Fruit fly (Drosophila melanogaster) whole organism, embryonic: ENCODE measurements around the gene CG32554.

Experiments
- Ada2b ChIP-seq: fragments of 200-800 bp; sonication (Bioruptor generic); IDR thresholded peaks from 2 replicates; pipeline ENCODE4 v1.3.6; 2022; ENCODE audit warnings: missing biosample characterization, missing genetic modification characterization
- CG11247 ChIP-seq: fragments of 200-800 bp; sonication (Bioruptor generic); IDR thresholded peaks from 2 replicates; pipeline ENCODE4 v1.3.6; 2022; ENCODE audit warnings: missing biosample characterization, missing genetic modification characterization
- CG11696 ChIP-seq: fragments of 200-800 bp; sonication (Bioruptor generic); IDR thresholded peaks from 2 replicates; pipeline ENCODE4 v1.3.6; 2022; ENCODE audit warnings: missing biosample characterization, missing genetic modification characterization
- CG12071 ChIP-seq: fragments of 200-800 bp; sonication (Bioruptor generic); optimal IDR thresholded peaks from 3 replicates; lab custom pipeline; 2018; ENCODE audit warnings: missing biosample characterization, mild to moderate bottlenecking, missing genetic modification characterization
- CG14014 ChIP-seq: fragments of 200-800 bp; sonication (Bioruptor generic); IDR thresholded peaks from 2 replicates; pipeline ENCODE4 v1.3.6; 2022; ENCODE audit warnings: missing biosample characterization, missing genetic modification characterization
- CG15269 ChIP-seq: fragments of 200-800 bp; sonication (Bioruptor generic); optimal IDR thresholded peaks from 2 replicates; lab custom pipeline; 2018; ENCODE audit warnings: missing biosample characterization, mild to moderate bottlenecking, missing genetic modification characterization, moderate library complexity
- CG16813 ChIP-seq: fragments of 200-800 bp; sonication (Bioruptor generic); IDR thresholded peaks from 3 replicates; pipeline ENCODE4 v1.3.6; 2022; ENCODE audit warnings: missing biosample characterization, missing genetic modification characterization; ENCODE audit not compliant: partially characterized antibody
- CG16815 ChIP-seq: fragments of 200-800 bp; sonication (Bioruptor generic); optimal IDR thresholded peaks from 3 replicates; lab custom pipeline; 2017; ENCODE audit warnings: missing biosample characterization, mild to moderate bottlenecking, missing genetic modification characterization
- CG17359 ChIP-seq: fragments of 200-800 bp; sonication (Bioruptor generic); optimal IDR thresholded peaks from 3 replicates; lab custom pipeline; 2018; ENCODE audit warnings: missing biosample characterization, mild to moderate bottlenecking, missing genetic modification characterization, moderate library complexity
- CG1792 ChIP-seq: fragments of 200-800 bp; sonication (Bioruptor generic); optimal IDR thresholded peaks from 2 replicates; lab custom pipeline; 2016; ENCODE audit warnings: missing biosample characterization, missing genetic modification characterization
- CG31388 ChIP-seq: fragments of 200-800 bp; sonication (Bioruptor generic); optimal IDR thresholded peaks from 2 replicates; lab custom pipeline; 2016; ENCODE audit warnings: missing biosample characterization, missing genetic modification characterization
- CG3281 ChIP-seq: fragments of 200-800 bp; sonication (Bioruptor generic); optimal IDR thresholded peaks from 3 replicates; lab custom pipeline; 2017; ENCODE audit warnings: missing biosample characterization, mild to moderate bottlenecking, missing genetic modification characterization
- CG4360 ChIP-seq: fragments of 200-800 bp; sonication (Bioruptor generic); IDR thresholded peaks from 2 replicates; pipeline ENCODE4 v1.3.6; 2022; ENCODE audit warnings: missing biosample characterization, missing genetic modification characterization
- CG6791 ChIP-seq: fragments of 200-800 bp; sonication (Bioruptor generic); IDR thresholded peaks from 3 replicates; pipeline ENCODE4 v1.3.6; 2022; ENCODE audit warnings: missing biosample characterization, missing genetic modification characterization; ENCODE audit not compliant: partially characterized antibody
- CG7372 ChIP-seq: fragments of 200-800 bp; sonication (Bioruptor generic); IDR thresholded peaks from 2 replicates; pipeline ENCODE4 v1.3.6; 2022; ENCODE audit warnings: missing biosample characterization, missing genetic modification characterization
- CG9817 ChIP-seq: fragments of 200-800 bp; sonication (Bioruptor generic); optimal IDR thresholded peaks from 2 replicates; lab custom pipeline; 2018; ENCODE audit warnings: missing biosample characterization, mild to moderate bottlenecking, missing genetic modification characterization, moderate library complexity
- CHES-1-like ChIP-seq: fragments of 200-800 bp; sonication (Bioruptor generic); optimal IDR thresholded peaks from 2 replicates; lab custom pipeline; 2016; ENCODE audit warnings: missing biosample characterization, missing genetic modification characterization
- E2f2 ChIP-seq: fragments of 200-800 bp; sonication (Bioruptor generic); IDR thresholded peaks from 2 replicates; pipeline ENCODE4 v1.3.6; 2022; ENCODE audit warnings: missing biosample characterization, missing genetic modification characterization
- Hsf ChIP-seq: fragments of 200-800 bp; sonication (Bioruptor generic); optimal IDR thresholded peaks from 3 replicates; lab custom pipeline; 2016; ENCODE audit warnings: missing biosample characterization, missing genetic modification characterization
- Mad ChIP-seq: fragments of 200-800 bp; sonication (Bioruptor generic); optimal IDR thresholded peaks from 2 replicates; lab custom pipeline; 2016; ENCODE audit warnings: missing biosample characterization, missing genetic modification characterization
- Max ChIP-seq: fragments of 200-800 bp; sonication (Bioruptor generic); optimal IDR thresholded peaks from 2 replicates; lab custom pipeline; 2016; ENCODE audit warnings: missing biosample characterization, mild to moderate bottlenecking, missing genetic modification characterization
- NFAT ChIP-seq: fragments of 200-800 bp; sonication (Bioruptor generic); IDR thresholded peaks from 2 replicates; pipeline ENCODE4 v1.3.6; 2022; ENCODE audit warnings: missing biosample characterization, missing genetic modification characterization
- Nf-YC ChIP-seq: fragments of 200-800 bp; optimal IDR thresholded peaks from 3 replicates; lab custom pipeline; 2019; ENCODE audit warnings: missing biosample characterization, mild to moderate bottlenecking, missing genetic modification characterization, moderate library complexity
- Ravus ChIP-seq: fragments of 200-800 bp; sonication (Bioruptor generic); IDR thresholded peaks from 2 replicates; pipeline ENCODE4 v1.3.6; 2022; ENCODE audit warnings: missing biosample characterization, missing genetic modification characterization
- Ssrp ChIP-seq: fragments of 200-800 bp; sonication (Bioruptor generic); optimal IDR thresholded peaks from 2 replicates; lab custom pipeline; 2018; ENCODE audit warnings: missing biosample characterization, mild to moderate bottlenecking, missing genetic modification characterization, moderate library complexity
- cato ChIP-seq: fragments of 200-800 bp; sonication (Bioruptor generic); optimal IDR thresholded peaks from 2 replicates; lab custom pipeline; 2016; ENCODE audit warnings: missing biosample characterization, missing genetic modification characterization, borderline replicate concordance
- chinmo ChIP-seq: fragments of 200-800 bp; sonication (Bioruptor generic); IDR thresholded peaks from 4 replicates; pipeline ENCODE4 v1.3.6; 2022; ENCODE audit warnings: missing biosample characterization, missing genetic modification characterization; ENCODE audit not compliant: partially characterized antibody
- crp ChIP-seq, 2 experiments: fragments of 200-800 bp; sonication (Bioruptor generic); optimal IDR thresholded peaks; 2 replicates in 1 of 2; 3 replicates in 1 of 2; lab custom pipeline; 2017; ENCODE audit warnings: missing biosample characterization in 2 of 2, missing genetic modification characterization in 2 of 2, mild to moderate bottlenecking in 1 of 2, moderate library complexity in 1 of 2
- dpn ChIP-seq, 2 experiments: fragments of 200-800 bp; sonication (Bioruptor generic); optimal IDR thresholded peaks; 3 replicates each; lab custom pipeline; 2016; ENCODE audit warnings: missing biosample characterization in 2 of 2, missing genetic modification characterization in 2 of 2
- dysf ChIP-seq: fragments of 200-800 bp; sonication (Bioruptor generic); IDR thresholded peaks from 3 replicates; pipeline ENCODE4 v1.3.6; 2022; ENCODE audit warnings: missing biosample characterization, missing genetic modification characterization
- ems ChIP-seq: fragments of 200-800 bp; sonication (Bioruptor generic); optimal IDR thresholded peaks from 3 replicates; lab custom pipeline; 2016; ENCODE audit warnings: missing biosample characterization, missing genetic modification characterization
- insv ChIP-seq, 2 experiments: fragments of 200-800 bp; sonication (Bioruptor generic); optimal IDR thresholded peaks; 3 replicates each; lab custom pipeline; 2016 to 2018; ENCODE audit warnings: missing biosample characterization in 2 of 2, missing genetic modification characterization in 2 of 2
- inv ChIP-seq: fragments of 200-800 bp; sonication (Bioruptor generic); IDR thresholded peaks from 2 replicates; pipeline ENCODE4 v1.3.6; 2022; ENCODE audit warnings: missing biosample characterization, missing genetic modification characterization; ENCODE audit not compliant: partially characterized antibody
- kay ChIP-seq: fragments of 200-800 bp; sonication (Bioruptor generic); optimal IDR thresholded peaks from 2 replicates; lab custom pipeline; 2016; ENCODE audit warnings: missing biosample characterization, missing genetic modification characterization
- mld ChIP-seq: fragments of 200-800 bp; sonication (Bioruptor generic); IDR thresholded peaks from 3 replicates; pipeline ENCODE4 v1.3.6; 2022; ENCODE audit warnings: missing biosample characterization, missing genetic modification characterization; ENCODE audit not compliant: partially characterized antibody
- nmo ChIP-seq: fragments of 200-800 bp; sonication (Bioruptor generic); optimal IDR thresholded peaks from 2 replicates; lab custom pipeline; 2018; ENCODE audit warnings: missing biosample characterization, mild to moderate bottlenecking, missing genetic modification characterization, moderate library complexity
- pho ChIP-seq: fragments of 200-800 bp; sonication (Bioruptor generic); optimal IDR thresholded peaks from 2 replicates; lab custom pipeline; 2016; ENCODE audit warnings: missing biosample characterization, missing genetic modification characterization
- pnt ChIP-seq: fragments of 200-800 bp; sonication (Bioruptor generic); optimal IDR thresholded peaks from 3 replicates; lab custom pipeline; 2016; ENCODE audit warnings: missing biosample characterization, missing genetic modification characterization
- psq ChIP-seq: fragments of 200-800 bp; sonication (Bioruptor generic); optimal IDR thresholded peaks from 2 replicates; lab custom pipeline; 2017; ENCODE audit warnings: missing biosample characterization, missing genetic modification characterization
- pzg ChIP-seq: fragments of 200-800 bp; sonication (Bioruptor generic); optimal IDR thresholded peaks from 3 replicates; lab custom pipeline; 2018; ENCODE audit warnings: missing biosample characterization, mild to moderate bottlenecking, missing genetic modification characterization, moderate library complexity
- sens ChIP-seq: fragments of 200-800 bp; sonication (Bioruptor generic); peaks from one replicate; lab custom pipeline; 2016; ENCODE audit warnings: missing biosample characterization, missing genetic modification characterization
- slp2 ChIP-seq: fragments of 200-800 bp; sonication (Bioruptor generic); optimal IDR thresholded peaks from 2 replicates; lab custom pipeline; 2016; ENCODE audit warnings: missing biosample characterization, missing genetic modification characterization
- sug ChIP-seq: fragments of 200-800 bp; optimal IDR thresholded peaks from 2 replicates; lab custom pipeline; 2019; ENCODE audit warnings: missing biosample characterization, mild to moderate bottlenecking, missing genetic modification characterization, moderate library complexity
- tio ChIP-seq: fragments of 200-800 bp; sonication (Bioruptor generic); optimal IDR thresholded peaks from 2 replicates; lab custom pipeline; 2017; ENCODE audit warnings: missing biosample characterization, missing genetic modification characterization, inconsistent platforms
- vvl ChIP-seq: fragments of 200-800 bp; sonication (Bioruptor generic); IDR thresholded peaks from 2 replicates; pipeline ENCODE4 v1.3.6; 2022; ENCODE audit warnings: missing biosample characterization, missing genetic modification characterization
- zfh1 ChIP-seq: fragments of 200-800 bp; sonication (Bioruptor generic); IDR thresholded peaks from 3 replicates; pipeline ENCODE4 v1.3.6; 2022; ENCODE audit warnings: missing biosample characterization, missing genetic modification characterization

CG32554 gene

dm6 chrX:17856458-17857277, 4.2 kb upstream of the CG32554 start, which contains the start of gene Srx (continued):
- TF ChIP-seq mld (no peak), dpn (GFP tag; optimal IDR thresholded peaks at IDR 0.05; lab: Kevin White, UChicago) (peak in 1 of 2 experiments; percentile 33), E2f2 (GFP tag; lab: Robert Waterston, UW) (peak; percentile 89), sens (GFP tag; lab: Kevin White, UChicago) (peak; percentile 72), pzg (GFP tag; lab: Kevin White, UChicago) (peak; percentile 52), zfh1 (GFP tag; lab: Robert Waterston, UW) (0 out of 3 replicates have a peak, but pooled peaks have one; percentile 20), pho (peak; percentile 38)

dm6 chrX:17856029-17856428, 3.5 kb upstream of the CG32554 start, which contains the start of gene Mco4:
Mco4 (minus strand) TSS chrX:17856129.
- TF ChIP-seq Ssrp (tag; lab: Kevin White, UChicago) (no peak), CG11696 (no peak), CG17359 (tag; lab: Kevin White, UChicago) (no peak), insv (GFP tag; optimal IDR thresholded peaks at IDR 0.05; lab: Kevin White, UChicago) (no peak), CG12071 (GFP tag; lab: Kevin White, UChicago) (no peak), Max (no peak), Ada2b (GFP tag; lab: Robert Waterston, UW) (no peak), CG1792 (GFP tag; lab: Kevin White, UChicago) (no peak), kay (no peak), Ravus (no peak), vvl (no peak)

DNA sequence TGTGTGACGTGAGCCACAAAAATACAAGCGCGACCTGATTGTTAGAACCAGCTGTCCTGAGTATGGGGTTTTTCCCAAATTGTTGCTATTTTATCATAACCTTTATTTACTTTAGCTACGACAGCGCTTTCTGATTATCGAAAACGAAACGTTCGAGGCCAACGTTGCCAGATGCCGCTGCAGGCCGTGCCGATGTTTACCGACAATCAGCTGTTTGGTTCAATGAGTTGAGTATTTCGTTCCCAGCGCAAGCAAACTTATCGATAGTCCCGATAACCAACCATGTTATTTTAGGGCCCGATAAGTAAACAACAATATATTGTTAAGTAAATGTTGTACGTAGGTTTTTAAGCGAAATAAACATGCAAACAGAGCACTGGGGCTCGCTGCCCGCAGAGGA, 2.3 kb downstream of the CG32554 start, which contains the start of the genes CG15814 and Spt7:
Gene CG15814 (minus strand): TSS at position 164 of the 400 bp plus-strand sequence.
Gene Spt7 (plus strand): TSS at position 282 of the 400 bp plus-strand sequence.
- 0 out of 2 replicates have a peak, but pooled peaks have one; percentile 8 for TF ChIP-seq CG4360 (GFP tag; lab: Robert Waterston, UW)
- TF ChIP-seq sens (GFP tag; lab: Kevin White, UChicago), result peak; percentile 81
- TF ChIP-seq pnt (GFP tag; lab: Kevin White, UChicago), result peak; percentile 46
- no peak for TF ChIP-seq psq (GFP tag; lab: Kevin White, UChicago)
- peak; percentile 26 for TF ChIP-seq slp2 (GFP tag; lab: Kevin White, UChicago)
- TF ChIP-seq CG7372, result 0 out of 2 replicates have a peak, but pooled peaks have one; percentile 13
- TF ChIP-seq CG16815 (GFP tag; lab: Kevin White, UChicago), result no peak
- TF ChIP-seq Hsf (GFP tag; lab: Kevin White, UChicago), result peak; percentile 15
- no peak for TF ChIP-seq CG31388 (GFP tag; lab: Kevin White, UChicago)
- TF ChIP-seq CG6791, result peak; percentile 89
- no peak for TF ChIP-seq CG15269
- no peak for TF ChIP-seq CG3281 (GFP tag; lab: Kevin White, UChicago)
- no peak for TF ChIP-seq tio (GFP tag; lab: Kevin White, UChicago)
- peak; percentile 84 for TF ChIP-seq CG16813 (GFP tag; lab: Robert Waterston, UW)
- peak; percentile 26 for TF ChIP-seq CG17359 (tag; lab: Kevin White, UChicago)
- TF ChIP-seq CG14014, result peak; percentile 18; the same call in 1 of the 2 replicates
- TF ChIP-seq CHES-1-like (GFP tag; lab: Kevin White, UChicago), result peak; percentile 75
- TF ChIP-seq dysf, result no peak
- no peak for TF ChIP-seq cato (GFP tag; lab: Kevin White, UChicago)
- peak; percentile 30 for TF ChIP-seq ems (GFP tag; lab: Kevin White, UChicago)
- 0 out of 2 replicates have a peak, but pooled peaks have one; percentile 10 for TF ChIP-seq CG11247
- peak; percentile 70 to 95 for TF ChIP-seq crp (GFP tag; optimal IDR thresholded peaks at IDR 0.05; lab: Kevin White, UChicago)
- TF ChIP-seq nmo (GFP tag; lab: Kevin White, UChicago), result peak; percentile 52
- TF ChIP-seq chinmo, result peak; percentile 94
- peak; percentile 33 for TF ChIP-seq Nf-YC (tag; lab: Kevin White, UChicago)
- peak; percentile 81 for TF ChIP-seq inv (GFP tag; lab: Robert Waterston, UW)
- TF ChIP-seq CG9817 (tag; lab: Kevin White, UChicago), result peak; percentile 13
- peak; percentile 40 for TF ChIP-seq sug (tag; lab: Kevin White, UChicago)
- TF ChIP-seq NFAT (GFP tag; lab: Robert Waterston, UW), result no peak; the same call in 1 of the 2 replicates
- peak; percentile 50 for TF ChIP-seq Mad (GFP tag; lab: Kevin White, UChicago)
